Worm (Caenorhabditis elegans) whole organism, L4 larva: ENCODE data around the gene srx-60.

Experiments
- F10B5.3 ChIP-seq: sonication (generic microtip); optimal IDR thresholded peaks from 2 replicates; lab custom pipeline; 2016; ENCODE audit warnings: mild to moderate bottlenecking, missing genetic modification characterization, missing compliant biosample characterization
- F26F4.8 ChIP-seq: fragments of 200-800 bp; sonication (Bioruptor generic); conservative IDR thresholded peaks from 2 replicates; pipeline ENCODE4 v1.3.6; 2022; ENCODE audit warnings: missing genetic modification characterization, missing compliant biosample characterization
- F44E2.7 ChIP-seq: fragments of 200-800 bp; sonication (Bioruptor generic); IDR thresholded peaks from 2 replicates; pipeline ENCODE4 v2.1.2; 2022; ENCODE audit warnings: missing genetic modification characterization, missing compliant biosample characterization
- R02D3.7 ChIP-seq: fragments of 150-350 bp; sonication (generic microtip); optimal IDR thresholded peaks from 3 replicates; lab custom pipeline; 2014; ENCODE audit warnings: missing biosample characterization, missing genetic modification characterization
- T26A8.4 ChIP-seq: fragments of 200-800 bp; sonication (Bioruptor generic); IDR thresholded peaks from 2 replicates; pipeline ENCODE4 v1.3.6; 2022; ENCODE audit warnings: missing genetic modification characterization, missing compliant biosample characterization
- Y105C5A.15 ChIP-seq: fragments of 200-800 bp; sonication (Bioruptor generic); IDR thresholded peaks from 2 replicates; pipeline ENCODE4 v1.3.6; 2022; ENCODE audit warnings: missing genetic modification characterization, missing compliant biosample characterization
- ZK337.2 ChIP-seq: fragments of 200-800 bp; sonication (Bioruptor generic); IDR thresholded peaks from 2 replicates; pipeline ENCODE4 v1.3.6; 2022; ENCODE audit warnings: missing genetic modification reagents, missing genetic modification characterization, missing compliant biosample characterization
- ZK546.5 ChIP-seq, 2 experiments: sonication (generic microtip); optimal IDR thresholded peaks; 2 replicates each; lab custom pipeline; 2017; ENCODE audit warnings: missing biosample characterization in 2 of 2, missing genetic modification characterization in 2 of 2
- aha-1 ChIP-seq: fragments of 150-350 bp; peaks from one replicate; lab custom pipeline; 2014; ENCODE audit warnings: missing biosample characterization, missing genetic modification characterization
- aly-2 ChIP-seq: sonication (generic microtip); optimal IDR thresholded peaks from 2 replicates; lab custom pipeline; 2018; ENCODE audit warnings: missing biosample characterization, missing genetic modification characterization
- ceh-28 ChIP-seq: fragments of 150-350 bp; optimal IDR thresholded peaks from 2 replicates; lab custom pipeline; 2014; ENCODE audit warnings: missing biosample characterization, missing genetic modification reagents, missing genetic modification characterization
- ceh-44 ChIP-seq: fragments of 200-800 bp; sonication (Bioruptor generic); IDR thresholded peaks from 2 replicates; pipeline ENCODE4 v1.3.6; 2022; ENCODE audit warnings: missing genetic modification reagents, missing genetic modification characterization, missing compliant biosample characterization
- ceh-62 ChIP-seq: sonication (generic microtip); optimal IDR thresholded peaks from 2 replicates; lab custom pipeline; 2017; ENCODE audit warnings: missing biosample characterization, missing genetic modification characterization
- ceh-82 ChIP-seq: sonication (generic microtip); optimal IDR thresholded peaks from 2 replicates; lab custom pipeline; 2017; ENCODE audit warnings: missing biosample characterization, missing genetic modification characterization
- ces-1 ChIP-seq: fragments of 150-350 bp; sonication (generic microtip); optimal IDR thresholded peaks from 4 replicates; lab custom pipeline; 2014; ENCODE audit warnings: missing biosample characterization, missing genetic modification reagents, missing genetic modification characterization
- ctbp-1 ChIP-seq: fragments of 200-800 bp; sonication (Bioruptor generic); IDR thresholded peaks from 2 replicates; pipeline ENCODE4 v1.3.6; 2022; ENCODE audit warnings: missing genetic modification reagents, missing genetic modification characterization, missing compliant biosample characterization
- daf-16 ChIP-seq, 3 experiments: sonication (generic microtip); optimal IDR thresholded peaks; 2 replicates each; lab custom pipeline; 2016 to 2017; ENCODE audit warnings: missing genetic modification characterization in 3 of 3, missing genetic modification reagents in 3 of 3, mild to moderate bottlenecking in 2 of 3, missing compliant biosample characterization in 2 of 3, missing biosample characterization in 1 of 3, moderate library complexity in 1 of 3
- daf-8 ChIP-seq: fragments of 200-800 bp; sonication (Bioruptor generic); IDR thresholded peaks from 2 replicates; pipeline ENCODE4 v1.3.6; 2022; ENCODE audit warnings: missing genetic modification characterization, missing compliant biosample characterization
- dve-1 ChIP-seq: sonication (generic microtip); optimal IDR thresholded peaks from 2 replicates; lab custom pipeline; 2017; ENCODE audit warnings: antibody characterized with exemption, mild to moderate bottlenecking, missing genetic modification characterization, missing compliant biosample characterization; ENCODE audit not compliant: insufficient read depth
- egl-27 ChIP-seq: sonication (generic microtip); optimal IDR thresholded peaks from 3 replicates; lab custom pipeline; 2017; ENCODE audit warnings: missing biosample characterization, missing genetic modification reagents, missing genetic modification characterization
- gei-8 ChIP-seq: fragments of 200-800 bp; sonication (Bioruptor generic); optimal IDR thresholded peaks from 2 replicates; lab custom pipeline; 2018; ENCODE audit warnings: mild to moderate bottlenecking, missing genetic modification characterization, missing compliant biosample characterization
- hlh-11 ChIP-seq: fragments of 200-800 bp; sonication (Bioruptor generic); optimal IDR thresholded peaks from 2 replicates; lab custom pipeline; 2018; ENCODE audit warnings: mild to moderate bottlenecking, missing genetic modification characterization, missing compliant biosample characterization
- hlh-30 ChIP-seq: sonication (generic microtip); optimal IDR thresholded peaks from 2 replicates; lab custom pipeline; 2017; ENCODE audit warnings: antibody characterized with exemption, mild to moderate bottlenecking, missing genetic modification characterization, missing compliant biosample characterization; ENCODE audit not compliant: insufficient read depth
- lin-1 ChIP-seq: fragments of 200-800 bp; sonication (Bioruptor generic); IDR thresholded peaks from 2 replicates; pipeline ENCODE4 v1.3.6; 2022; ENCODE audit warnings: missing genetic modification reagents, missing genetic modification characterization, missing compliant biosample characterization
- lsy-2 ChIP-seq, 2 experiments: fragments of 150-350 bp in 1 of 2; sonication (generic microtip) in 1 of 2; optimal IDR thresholded peaks; 2 replicates each; lab custom pipeline; 2014 to 2017; ENCODE audit warnings: missing biosample characterization in 2 of 2, missing genetic modification characterization in 2 of 2
- mdt-29 ChIP-seq: fragments of 200-800 bp; sonication (Bioruptor generic); IDR thresholded peaks from 2 replicates; pipeline ENCODE4 v1.3.6; 2022; ENCODE audit warnings: missing genetic modification reagents, missing genetic modification characterization, missing compliant biosample characterization
- nhr-102 ChIP-seq: sonication (generic microtip); optimal IDR thresholded peaks from 2 replicates; lab custom pipeline; 2016; ENCODE audit warnings: mild to moderate bottlenecking, missing genetic modification characterization, moderate library complexity, missing compliant biosample characterization
- nhr-11 ChIP-seq: fragments of 150-350 bp; optimal IDR thresholded peaks from 2 replicates; lab custom pipeline; 2014; ENCODE audit warnings: missing biosample characterization, missing genetic modification characterization
- nhr-42 ChIP-seq: fragments of 200-800 bp; sonication (Bioruptor generic); IDR thresholded peaks from 2 replicates; pipeline ENCODE4 v1.3.6; 2022; ENCODE audit warnings: missing genetic modification characterization, missing compliant biosample characterization
- nhr-6 ChIP-seq: fragments of 150-350 bp; optimal IDR thresholded peaks from 2 replicates; lab custom pipeline; 2014; ENCODE audit warnings: missing biosample characterization, missing genetic modification characterization
- pha-4 ChIP-seq, 2 experiments: fragments of 150-350 bp in 1 of 2; fragments of 200-800 bp in 1 of 2; sonication (Bioruptor generic) in 1 of 2; IDR thresholded peaks in 1 of 2; optimal IDR thresholded peaks in 1 of 2; 2 replicates each; pipeline versions ENCODE4 v1.3.6 to Lab custom; 2014 to 2022; ENCODE audit warnings: missing genetic modification characterization in 2 of 2, missing genetic modification reagents in 2 of 2, missing biosample characterization in 1 of 2, missing compliant biosample characterization in 1 of 2
- saeg-2 ChIP-seq: fragments of 200-800 bp; sonication (Bioruptor generic); IDR thresholded peaks from 2 replicates; pipeline ENCODE4 v1.3.6; 2022; ENCODE audit warnings: missing genetic modification reagents, missing genetic modification characterization, missing compliant biosample characterization
- snpc-1.2 ChIP-seq: fragments of 200-800 bp; sonication (Bioruptor generic); IDR thresholded peaks from 2 replicates; pipeline ENCODE4 v1.3.6; 2022; ENCODE audit warnings: missing genetic modification reagents, missing genetic modification characterization, missing compliant biosample characterization
- tra-1 ChIP-seq: fragments of 200-800 bp; sonication (Bioruptor generic); IDR thresholded peaks from 2 replicates; pipeline ENCODE4 v1.3.6; 2022; ENCODE audit warnings: missing genetic modification reagents, missing genetic modification characterization, missing compliant biosample characterization
- unc-130 ChIP-seq: sonication (generic microtip); optimal IDR thresholded peaks from 2 replicates; lab custom pipeline; 2016; ENCODE audit warnings: missing genetic modification reagents, missing genetic modification characterization, missing compliant biosample characterization
- unc-39 ChIP-seq: sonication (generic microtip); optimal IDR thresholded peaks from 2 replicates; lab custom pipeline; 2017; ENCODE audit warnings: missing biosample characterization, missing genetic modification characterization
- unc-62 ChIP-seq, 3 experiments: fragments of 150-350 bp in 1 of 3; sonication (generic microtip); optimal IDR thresholded peaks in 2 of 3; peaks in 1 of 3; 1 replicate in 1 of 3; 2 replicates in 2 of 3; lab custom pipeline; 2014 to 2017; ENCODE audit warnings: missing biosample characterization in 3 of 3, missing genetic modification characterization in 3 of 3, missing genetic modification reagents in 3 of 3, missing genotype in 1 of 3
- zfp-2 ChIP-seq: sonication (generic microtip); optimal IDR thresholded peaks from 2 replicates; lab custom pipeline; 2016; ENCODE audit warnings: mild to moderate bottlenecking, missing genetic modification characterization, missing compliant biosample characterization
- ztf-11 ChIP-seq: fragments of 150-350 bp; optimal IDR thresholded peaks from 2 replicates; lab custom pipeline; 2014; ENCODE audit warnings: missing biosample characterization, missing genetic modification characterization

Gene srx-60

DNA sequence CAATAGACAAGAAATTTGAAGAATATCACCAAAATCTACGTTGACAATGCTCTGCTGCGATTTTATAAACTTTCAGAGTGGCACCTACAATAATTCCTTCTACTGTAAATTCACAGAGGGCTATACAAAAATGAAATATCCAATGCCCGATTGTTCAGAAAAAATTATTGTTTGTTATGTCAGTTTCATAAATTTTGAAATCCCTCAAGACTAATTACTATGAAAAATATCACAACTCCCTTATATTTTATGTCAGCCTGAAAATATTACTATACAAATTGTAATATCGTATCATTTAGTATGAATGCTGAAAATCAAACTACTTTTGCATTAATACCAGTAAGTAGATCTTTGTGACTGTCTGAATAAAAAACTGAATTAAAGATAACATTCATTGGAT is at the start of gene srx-60:
Gene srx-60, plus strand, starts transcription at position 301 of the 400 bp plus-strand sequence.
- TF ChIP-seq nhr-6 (tag; lab: Kevin White, UChicago) (no peak), aly-2 (tag; lab: Kevin White, UChicago) (no peak), R02D3.7 (no peak), lsy-2 (tag; optimal IDR thresholded peaks at IDR 0.05; lab: Kevin White, UChicago) (no peak), egl-27 (no peak), nhr-11 (no peak), daf-16 (GFP tag; optimal IDR thresholded peaks at IDR 0.05; lab: Kevin White, UChicago) (no peak), daf-16 (tag; optimal IDR thresholded peaks at IDR 0.05; lab: Kevin White, UChicago) (no peak), tra-1 (no peak)

DNA sequence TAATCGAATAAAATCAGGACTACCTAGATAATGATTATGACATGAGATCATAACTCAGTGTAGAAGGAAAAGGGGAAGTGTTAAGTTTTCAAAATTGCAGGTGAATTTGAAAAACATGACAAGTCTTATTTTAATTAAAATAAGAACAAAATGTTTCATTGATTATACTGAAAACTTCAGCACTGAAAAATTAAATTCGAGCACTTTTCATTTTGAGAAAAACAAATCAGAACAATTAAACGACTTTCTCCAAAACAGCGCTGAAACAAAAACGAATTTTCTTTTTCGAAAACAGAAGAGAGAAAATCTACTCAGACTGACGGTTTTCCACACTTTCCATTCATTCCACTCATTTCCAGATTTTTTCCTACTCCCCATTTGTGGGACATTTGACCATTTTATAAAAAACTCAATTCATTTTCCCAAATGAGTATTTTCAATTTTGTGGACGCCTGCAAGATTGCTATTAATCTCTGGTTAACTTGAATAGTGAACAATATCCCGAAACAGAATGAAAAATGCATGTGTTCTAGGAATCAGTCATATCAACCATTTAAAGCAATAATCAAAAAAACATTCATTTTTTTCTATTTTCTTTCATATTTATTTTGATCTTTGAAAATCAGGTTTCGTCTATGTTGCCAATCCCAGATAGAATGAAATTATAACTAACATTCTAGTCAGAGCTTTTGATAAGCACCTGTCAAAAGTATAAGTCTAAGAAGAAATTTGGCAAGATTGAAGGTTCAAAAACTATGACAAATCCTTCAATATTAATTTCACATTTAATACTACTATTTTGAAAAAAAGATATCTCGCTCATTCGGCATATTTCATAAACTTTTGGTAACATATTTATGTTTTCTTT is 48.3 kb upstream of the srx-60 start, which contains the start of the genes srh-231 and srh-275:
Gene srh-231, minus strand, starts transcription at position 51 of the 868 bp plus-strand sequence.
Gene srh-275, plus strand, starts transcription at position 818 of the 868 bp plus-strand sequence.
- TF ChIP-seq pha-4 (GFP tag; IDR thresholded peaks at IDR 0.05; lab: Robert Waterston, UW) (no peak), pha-4 (tag; optimal IDR thresholded peaks at IDR 0.05; lab: Kevin White, UChicago) (no peak), aha-1 (tag; lab: Kevin White, UChicago) (peak; percentile 92)
- TF ChIP-seq, all 104 proteins: peak for 1

DNA sequence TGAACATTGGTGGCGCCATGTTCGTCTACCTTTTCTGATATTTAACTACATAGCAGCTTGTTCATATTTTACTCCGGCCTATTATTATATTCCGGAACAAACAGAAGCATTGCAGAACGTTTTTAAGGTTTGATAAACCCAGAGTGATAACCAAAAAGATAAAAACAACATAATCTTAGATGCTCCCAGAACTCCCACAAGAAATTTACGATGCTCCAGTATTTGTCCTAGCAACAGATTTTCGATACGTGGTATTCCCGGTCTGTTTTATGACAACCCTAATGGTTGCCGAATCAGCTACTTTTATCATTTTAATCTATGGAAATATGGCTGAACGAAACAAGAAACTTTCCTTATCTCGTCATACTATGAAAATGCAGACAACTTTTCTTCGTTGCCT is 47.1 kb upstream of the srx-60 start:
- peak in 1 of 2 experiments; percentile 92 for TF ChIP-seq unc-62 (GFP tag; optimal IDR thresholded peaks at IDR 0.05 in 1 of 2; lab: Kevin White, UChicago)
- TF ChIP-seq unc-62 (tag; optimal IDR thresholded peaks at IDR 0.05; lab: Kevin White, UChicago): no peak
- TF ChIP-seq unc-130 (GFP tag; lab: Kevin White, UChicago): no peak
- TF ChIP-seq tra-1: no peak

DNA sequence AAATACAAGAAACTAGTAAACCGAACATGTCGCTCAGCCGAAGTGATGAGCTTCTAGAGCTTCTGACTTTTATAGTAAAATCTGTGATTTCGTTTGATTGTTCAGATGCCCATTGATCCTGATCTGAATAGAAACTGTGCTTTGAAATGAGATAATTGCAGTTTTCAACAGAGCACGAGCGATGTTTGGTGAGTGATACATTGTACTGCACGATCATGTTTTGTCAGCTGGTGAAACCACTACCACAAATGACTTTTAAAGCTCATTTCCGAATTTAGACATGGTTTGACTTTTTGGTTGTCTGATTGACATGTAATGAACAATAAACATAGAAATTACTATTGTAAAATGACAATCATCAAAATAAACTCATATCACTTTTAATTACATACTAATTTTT is 45.2 kb upstream of the srx-60 start, which contains the start of gene tag-293:
Gene tag-293, minus strand, starts transcription at position 101 of the 400 bp plus-strand sequence.
- TF ChIP-seq gei-8 (no peak), ZK546.5 (tag; optimal IDR thresholded peaks at IDR 0.05; lab: Kevin White, UChicago) (no peak), hlh-30 (tag; lab: Kevin White, UChicago) (no peak), F26F4.8 (no peak)

DNA sequence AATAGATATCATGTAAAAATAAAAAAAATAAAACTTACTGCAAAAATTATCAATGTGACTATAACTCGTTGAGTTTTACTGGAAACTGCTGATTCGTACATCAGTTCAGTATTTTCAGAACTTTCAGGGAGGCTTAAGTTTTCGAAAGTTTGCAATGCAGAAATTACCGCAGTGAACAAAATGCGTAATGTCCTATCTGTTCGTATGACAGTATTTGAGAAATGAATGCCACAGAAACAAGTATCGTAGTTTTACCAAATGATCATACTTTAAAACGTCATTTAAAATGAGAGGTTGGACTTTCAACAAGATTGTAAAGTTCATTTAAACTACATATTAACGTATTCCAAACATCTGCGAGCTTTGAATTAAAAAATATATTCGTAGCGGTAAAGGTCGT is 44.0 kb upstream of the srx-60 start, which contains the start of gene C03G6.21:
Gene C03G6.21, minus strand, starts transcription at position 101 of the 400 bp plus-strand sequence.
- no peak for TF ChIP-seq saeg-2
- TF ChIP-seq nhr-102: no peak
- no peak for TF ChIP-seq nhr-11
- TF ChIP-seq F44E2.7 (GFP tag; lab: Robert Waterston, UW): no peak
- TF ChIP-seq ZK546.5 (tag; optimal IDR thresholded peaks at IDR 0.05; lab: Kevin White, UChicago): no peak
- TF ChIP-seq ceh-28 (tag; lab: Kevin White, UChicago): no peak
- no peak for TF ChIP-seq ceh-44 (GFP tag; lab: Robert Waterston, UW)
- TF ChIP-seq unc-130 (GFP tag; lab: Kevin White, UChicago): no peak
- no peak for TF ChIP-seq unc-39 (tag; lab: Kevin White, UChicago)
- no peak for TF ChIP-seq lin-1 (GFP tag; lab: Robert Waterston, UW)
- TF ChIP-seq pha-4 (GFP tag; IDR thresholded peaks at IDR 0.05; lab: Robert Waterston, UW): no peak
- no peak for TF ChIP-seq pha-4 (tag; optimal IDR thresholded peaks at IDR 0.05; lab: Kevin White, UChicago)
- no peak for TF ChIP-seq ztf-11
- TF ChIP-seq tra-1: no peak

DNA sequence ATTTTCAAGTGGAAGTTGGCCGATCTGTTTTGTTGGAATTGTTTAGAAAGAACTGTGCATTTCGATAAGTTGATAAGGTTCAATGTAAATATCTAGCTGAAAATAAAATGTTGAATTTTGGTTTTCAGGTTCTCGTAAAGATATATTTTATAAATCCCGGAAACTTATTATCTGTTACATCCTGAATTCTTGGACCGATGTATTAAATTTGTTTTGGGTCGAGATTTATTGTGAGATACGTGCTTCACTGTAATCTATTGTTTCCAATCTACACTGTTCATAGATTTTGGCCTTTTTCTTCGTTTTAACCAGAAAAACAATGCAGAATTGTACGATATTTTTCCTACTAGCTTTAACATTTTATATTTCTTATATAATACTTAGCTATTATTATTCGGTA is 43.6 kb upstream of the srx-60 start, which contains the start of gene C03G6.6:
Gene C03G6.6, plus strand, starts transcription at position 301 of the 400 bp plus-strand sequence.
- TF ChIP-seq F44E2.7 (GFP tag; lab: Robert Waterston, UW) (no peak), mdt-29 (GFP tag; lab: Robert Waterston, UW) (no peak), ces-1 (GFP tag; lab: Kevin White, UChicago) (no peak), nhr-42 (GFP tag; lab: Robert Waterston, UW) (no peak), dve-1 (tag; lab: Kevin White, UChicago) (no peak), lin-1 (GFP tag; lab: Robert Waterston, UW) (no peak), Y105C5A.15 (GFP tag; lab: Robert Waterston, UW) (no peak), snpc-1.2 (GFP tag; lab: Robert Waterston, UW) (no peak), ceh-44 (GFP tag; lab: Robert Waterston, UW) (no peak), F10B5.3 (tag; lab: Kevin White, UChicago) (no peak), ctbp-1 (GFP tag; lab: Robert Waterston, UW) (no peak), ZK337.2 (GFP tag; lab: Robert Waterston, UW) (no peak), ceh-62 (no peak), T26A8.4 (GFP tag; lab: Robert Waterston, UW) (no peak), hlh-11 (tag; lab: Kevin White, UChicago) (no peak), ceh-82 (tag; lab: Kevin White, UChicago) (no peak), zfp-2 (no peak), daf-8 (no peak)
